Worm (Caenorhabditis elegans): ENCODE data around the gene nars-2.

ce11 chrIII:11459041-11459440 is 41.5 kb downstream of the nars-2 start:
- TF ChIP-seq dao-5 (tag; optimal IDR thresholded peaks at IDR 0.05) = no peak
- TF ChIP-seq him-1 (tag; optimal IDR thresholded peaks at IDR 0.05) = no peak

Data from whole organism, L4/young adult.